Fruit fly (Drosophila melanogaster) whole organism, wandering third instar larva: Measurements from ENCODE around the gene Skel.

Source experiments
- Abd-B ChIP-seq: fragments of >200 bp; optimal IDR thresholded peaks from 2 replicates; lab custom pipeline; 2017; ENCODE audit warnings: missing biosample characterization, missing genetic modification characterization
- CG32264 ChIP-seq: fragments of 200-800 bp; sonication (Bioruptor generic); optimal IDR thresholded peaks from 2 replicates; lab custom pipeline; 2016; ENCODE audit warnings: missing biosample characterization, missing genetic modification characterization
- CG9705 ChIP-seq: fragments of 200-800 bp; sonication (Bioruptor generic); optimal IDR thresholded peaks from 2 replicates; lab custom pipeline; 2018; ENCODE audit warnings: missing biosample characterization, mild to moderate bottlenecking, missing genetic modification characterization
- CrebA ChIP-seq: fragments of 200-800 bp; sonication (Bioruptor generic); optimal IDR thresholded peaks from 2 replicates; lab custom pipeline; 2016; ENCODE audit warnings: missing biosample characterization, mild to moderate bottlenecking, missing genetic modification characterization, borderline replicate concordance
- Dfd ChIP-seq: fragments of >200 bp; optimal IDR thresholded peaks from 2 replicates; lab custom pipeline; 2017; ENCODE audit warnings: missing biosample characterization, missing genetic modification characterization
- Dif ChIP-seq: fragments of 200-275, 200-300 bp; sonication (Bioruptor generic); optimal IDR thresholded peaks from 2 replicates; lab custom pipeline; 2018; ENCODE audit warnings: missing biosample characterization, missing genetic modification characterization; ENCODE audit not compliant: partially characterized antibody
- GATAd ChIP-seq: sonication (Bioruptor generic); optimal IDR thresholded peaks from 2 replicates; lab custom pipeline; 2016; ENCODE audit warnings: missing biosample characterization, missing genetic modification characterization
- HLH106 ChIP-seq: fragments of 200-800 bp; optimal IDR thresholded peaks from 3 replicates; lab custom pipeline; 2019; ENCODE audit warnings: missing biosample characterization, mild to moderate bottlenecking, missing genetic modification characterization, moderate library complexity
- Hnf4 ChIP-seq: fragments of 200-800 bp; sonication (Bioruptor generic); optimal IDR thresholded peaks from 2 replicates; lab custom pipeline; 2016; ENCODE audit warnings: missing biosample characterization, mild to moderate bottlenecking, missing genetic modification characterization
- Hr78 ChIP-seq: fragments of >200 bp; optimal IDR thresholded peaks from 2 replicates; lab custom pipeline; 2017; ENCODE audit warnings: missing biosample characterization, missing genetic modification characterization
- Hr83 ChIP-seq: fragments of 200-300 bp; sonication (Bioruptor generic); optimal IDR thresholded peaks from 2 replicates; lab custom pipeline; 2016; ENCODE audit warnings: missing biosample characterization, mild to moderate bottlenecking, missing genetic modification characterization, moderate library complexity; ENCODE audit not compliant: poor library complexity, severe bottlenecking
- Mio ChIP-seq: sonication (Bioruptor generic); optimal IDR thresholded peaks from 2 replicates; lab custom pipeline; 2016; ENCODE audit warnings: missing biosample characterization, missing genetic modification characterization
- Myc ChIP-seq: fragments of >200 bp; optimal IDR thresholded peaks from 2 replicates; lab custom pipeline; 2017
- OdsH ChIP-seq: fragments of 200-800 bp; sonication (Bioruptor generic); optimal IDR thresholded peaks from 2 replicates; lab custom pipeline; 2016; ENCODE audit warnings: missing biosample characterization, mild to moderate bottlenecking, missing genetic modification characterization
- Rel ChIP-seq, 2 experiments: fragments of 200-800 bp; sonication (Bioruptor generic) in 1 of 2; optimal IDR thresholded peaks; 2 replicates in 1 of 2; 3 replicates in 1 of 2; lab custom pipeline; 2016 to 2019; ENCODE audit warnings: mild to moderate bottlenecking in 2 of 2, missing biosample characterization in 2 of 2, missing genetic modification characterization in 2 of 2, moderate library complexity in 1 of 2
- Sp1 ChIP-seq: fragments of 200-800 bp; sonication (Bioruptor generic); optimal IDR thresholded peaks from 3 replicates; lab custom pipeline; 2019; ENCODE audit warnings: missing biosample characterization, mild to moderate bottlenecking, missing genetic modification characterization, moderate library complexity
- Vsx2 ChIP-seq: fragments of 200-300, 225-300 bp; sonication (Bioruptor generic); optimal IDR thresholded peaks from 2 replicates; lab custom pipeline; 2018; ENCODE audit warnings: missing biosample characterization, missing genetic modification characterization; ENCODE audit not compliant: partially characterized antibody
- br ChIP-seq: fragments of 200-800 bp; sonication (Bioruptor generic); optimal IDR thresholded peaks from 2 replicates; lab custom pipeline; 2016; ENCODE audit warnings: missing biosample characterization, missing genetic modification characterization
- dl ChIP-seq, 2 experiments: fragments of 175-275, 200-275 bp in 1 of 2; fragments of 200-275 bp in 1 of 2; sonication (Bioruptor generic); optimal IDR thresholded peaks; lab custom pipeline; 2018; ENCODE audit warnings: mild to moderate bottlenecking in 2 of 2, missing biosample characterization in 2 of 2, missing genetic modification characterization in 2 of 2, moderate library complexity in 2 of 2; ENCODE audit not compliant: partially characterized antibody in 2 of 2, insufficient read depth in 1 of 2
- dmrt93B ChIP-seq: fragments of 200-800 bp; sonication (Bioruptor generic); optimal IDR thresholded peaks from 2 replicates; lab custom pipeline; 2018; ENCODE audit warnings: missing biosample characterization, mild to moderate bottlenecking, missing genetic modification characterization
- ey ChIP-seq: fragments of 200-800 bp; sonication (Bioruptor generic); optimal IDR thresholded peaks from 2 replicates; lab custom pipeline; 2016; ENCODE audit warnings: missing biosample characterization, missing genetic modification characterization
- foxo ChIP-seq, 2 experiments: fragments of 200-800 bp; sonication (Bioruptor generic); optimal IDR thresholded peaks; 2 replicates in 1 of 2; 3 replicates in 1 of 2; lab custom pipeline; 2016 to 2017; ENCODE audit warnings: missing biosample characterization in 2 of 2, missing genetic modification characterization in 2 of 2
- fru ChIP-seq: fragments of 200-800 bp; sonication (Bioruptor generic); optimal IDR thresholded peaks from 3 replicates; lab custom pipeline; 2016; ENCODE audit warnings: missing biosample characterization, mild to moderate bottlenecking, missing genetic modification characterization
- h ChIP-seq: fragments of 200-800 bp; sonication (Bioruptor generic); optimal IDR thresholded peaks from 3 replicates; lab custom pipeline; 2016; ENCODE audit warnings: missing biosample characterization, mild to moderate bottlenecking, missing genetic modification characterization
- jim ChIP-seq: fragments of 175-275, 200-325 bp; sonication (Bioruptor generic); optimal IDR thresholded peaks from 2 replicates; lab custom pipeline; 2016; ENCODE audit warnings: missing biosample characterization, mild to moderate bottlenecking, missing genetic modification characterization
- lola ChIP-seq: fragments of >200 bp; optimal IDR thresholded peaks from 2 replicates; lab custom pipeline; 2017; ENCODE audit warnings: missing biosample characterization, missing genetic modification characterization
- pan ChIP-seq: fragments of >200 bp; optimal IDR thresholded peaks from 2 replicates; lab custom pipeline; 2017
- psq ChIP-seq: fragments of 200-800 bp; sonication (Bioruptor generic); optimal IDR thresholded peaks from 3 replicates; lab custom pipeline; 2017; ENCODE audit warnings: missing biosample characterization, mild to moderate bottlenecking, missing genetic modification characterization, moderate library complexity
- rgr ChIP-seq: fragments of 200-800 bp; sonication (Bioruptor generic); optimal IDR thresholded peaks from 3 replicates; lab custom pipeline; 2016; ENCODE audit warnings: missing biosample characterization, mild to moderate bottlenecking, missing genetic modification characterization
- sage ChIP-seq: fragments of 200-800 bp; sonication (Bioruptor generic); optimal IDR thresholded peaks from 2 replicates; lab custom pipeline; 2016; ENCODE audit warnings: missing biosample characterization, mild to moderate bottlenecking, missing genetic modification characterization
- tai ChIP-seq: sonication (Bioruptor generic); optimal IDR thresholded peaks from 2 replicates; lab custom pipeline; 2016; ENCODE audit warnings: missing biosample characterization, missing genetic modification characterization
- woc ChIP-seq: sonication (Bioruptor generic); optimal IDR thresholded peaks from 2 replicates; lab custom pipeline; 2016; ENCODE audit warnings: missing biosample characterization, mild to moderate bottlenecking, missing genetic modification characterization

Gene Skel

dm6 chr3R:10661098-10661497 is 25.6 kb upstream of the Skel start:
- TF ChIP-seq Abd-B (GFP tag; lab: Kevin White, UChicago) (no peak), Hr78 (GFP tag; lab: Kevin White, UChicago) (no peak), Sp1 (GFP tag; lab: Kevin White, UChicago) (peak; percentile 72), Hnf4 (GFP tag; lab: Kevin White, UChicago) (peak; percentile 33), CG9705 (GFP tag; lab: Kevin White, UChicago) (peak; percentile 27), tai (GFP tag; lab: Kevin White, UChicago) (no peak), HLH106 (tag; lab: Kevin White, UChicago) (peak; percentile 72), Dfd (GFP tag; lab: Kevin White, UChicago) (no peak), OdsH (GFP tag; lab: Kevin White, UChicago) (peak; percentile 72), br (GFP tag; lab: Kevin White, UChicago) (peak; percentile 32), jim (GFP tag; lab: Kevin White, UChicago) (no peak), Myc (lab: Kevin White, UChicago) (no peak), fru (GFP tag; lab: Kevin White, UChicago) (peak; percentile 70), dmrt93B (peak; percentile 46), h (peak; percentile 67), psq (peak; percentile 51), rgr (peak; percentile 69), woc (peak; percentile 35), ey (GFP tag; lab: Kevin White, UChicago) (peak; percentile 52), Dif (GFP tag; lab: Kevin White, UChicago) (no peak), foxo (GFP tag; optimal IDR thresholded peaks at IDR 0.05; lab: Kevin White, UChicago) (peak in 1 of 2 experiments; percentile 75), CrebA (GFP tag; lab: Kevin White, UChicago) (no peak), GATAd (no peak), sage (GFP tag; lab: Kevin White, UChicago) (peak; percentile 42)

- TF ChIP-seq rgr (no peak), Myc (lab: Kevin White, UChicago) (no peak), Mio (GFP tag; lab: Kevin White, UChicago) (no peak), br (GFP tag; lab: Kevin White, UChicago) (peak; percentile 17), Vsx2 (peak; percentile 39), Dif (GFP tag; lab: Kevin White, UChicago) (peak; percentile 20), CG32264 (GFP tag; lab: Kevin White, UChicago) (no peak), Rel (GFP tag; optimal IDR thresholded peaks at IDR 0.05; lab: Kevin White, UChicago) (no peak), Rel (tag; optimal IDR thresholded peaks at IDR 0.05; lab: Kevin White, UChicago) (peak; percentile 17), OdsH (GFP tag; lab: Kevin White, UChicago) (peak; percentile 5), psq (peak; percentile 11), foxo (GFP tag; optimal IDR thresholded peaks at IDR 0.05; lab: Kevin White, UChicago) (peak in 1 of 2 experiments; percentile 1), Hr83 (GFP tag; lab: Kevin White, UChicago) (no peak)
- TF ChIP-seq, all 38 proteins: peak for 7
Measured at dm6 chr3R:10664942-10665341, 21.8 kb upstream of the Skel start.

- TF ChIP-seq HLH106 (tag; lab: Kevin White, UChicago) (no peak), foxo (GFP tag; optimal IDR thresholded peaks at IDR 0.05; lab: Kevin White, UChicago) (no peak), dl (GFP tag; optimal IDR thresholded peaks at IDR 0.05; lab: Kevin White, UChicago; ENCODE audit: insufficient read depth in 1 of 2, partially characterized antibody in 2 of 2) (no peak), CG32264 (GFP tag; lab: Kevin White, UChicago) (no peak), Vsx2 (no peak), lola (no peak), Hr83 (GFP tag; lab: Kevin White, UChicago) (no peak), br (GFP tag; lab: Kevin White, UChicago) (no peak), dmrt93B (no peak), fru (GFP tag; lab: Kevin White, UChicago) (no peak), CG9705 (GFP tag; lab: Kevin White, UChicago) (no peak), rgr (no peak), Rel (GFP tag; optimal IDR thresholded peaks at IDR 0.05; lab: Kevin White, UChicago) (no peak), Rel (tag; optimal IDR thresholded peaks at IDR 0.05; lab: Kevin White, UChicago) (no peak), Sp1 (GFP tag; lab: Kevin White, UChicago) (no peak), Hr78 (GFP tag; lab: Kevin White, UChicago) (no peak), h (no peak), Myc (lab: Kevin White, UChicago) (no peak)
Measured at dm6 chr3R:10667964-10668363, 18.8 kb upstream of the Skel start.

dm6 chr3R:10669950-10670349 is 16.8 kb upstream of the Skel start:
- peak; percentile 5 for TF ChIP-seq woc
- peak; percentile 53 for TF ChIP-seq fru (GFP tag; lab: Kevin White, UChicago)
- TF ChIP-seq CG9705 (GFP tag; lab: Kevin White, UChicago), result no peak
- peak; percentile 65 for TF ChIP-seq HLH106 (tag; lab: Kevin White, UChicago)
- peak; percentile 44 for TF ChIP-seq ey (GFP tag; lab: Kevin White, UChicago)
- no peak for TF ChIP-seq sage (GFP tag; lab: Kevin White, UChicago)
- no peak for TF ChIP-seq pan (lab: Kevin White, UChicago)
- peak; percentile 12 for TF ChIP-seq OdsH (GFP tag; lab: Kevin White, UChicago)
- TF ChIP-seq h, result peak; percentile 65
- TF ChIP-seq Dif (GFP tag; lab: Kevin White, UChicago), result no peak
- no peak for TF ChIP-seq GATAd
- TF ChIP-seq Sp1 (GFP tag; lab: Kevin White, UChicago), result peak; percentile 42
- peak; percentile 4 for TF ChIP-seq psq
- peak in 1 of 2 experiments; percentile 48 for TF ChIP-seq foxo (GFP tag; optimal IDR thresholded peaks at IDR 0.05; lab: Kevin White, UChicago)
- peak; percentile 41 for TF ChIP-seq rgr
